Worm (Caenorhabditis elegans): ENCODE data around the gene C17C3.3.

DNA sequence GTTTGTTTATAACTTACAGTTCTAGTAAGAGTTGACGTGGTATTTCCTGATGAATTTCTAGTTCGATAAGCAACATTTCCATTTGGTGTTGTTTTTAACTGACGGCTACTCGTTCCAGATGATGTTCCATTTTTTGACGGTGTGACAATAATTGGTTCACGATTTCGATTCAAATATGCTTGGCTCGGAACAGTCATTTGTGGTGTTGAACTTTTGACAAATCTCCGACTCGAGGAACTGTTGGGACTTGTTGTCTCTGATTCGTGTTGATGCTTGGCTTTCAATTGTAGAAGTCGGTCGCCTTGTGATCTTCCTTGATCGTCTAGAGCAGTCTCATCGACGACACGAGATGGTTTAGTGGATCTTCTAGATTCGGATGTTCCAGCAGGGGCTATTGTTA lies 30.0 kb downstream of the C17C3.3 start:
- TF ChIP-seq snpc-4 (tag; optimal IDR thresholded peaks at IDR 0.05) (no peak), nhr-237 (tag; optimal IDR thresholded peaks at IDR 0.05) (no peak), unc-39 (tag; optimal IDR thresholded peaks at IDR 0.05) (no peak), mep-1 (tag; optimal IDR thresholded peaks at IDR 0.05) (no peak), ztf-11 (tag; optimal IDR thresholded peaks at IDR 0.05) (no peak), elt-1 (tag; optimal IDR thresholded peaks at IDR 0.05; ENCODE audit: borderline replicate concordance, insufficient read depth) (no peak), hlh-1 (tag; optimal IDR thresholded peaks at IDR 0.05) (no peak), zip-8 (tag; optimal IDR thresholded peaks at IDR 0.05) (no peak)
